Worm (Caenorhabditis elegans) whole organism, mixed stage, embryonic: ENCODE data around the gene K02E2.11.

Experiments used
- lin-13 ChIP-seq: fragments of 150-350 bp; optimal IDR thresholded peaks from 2 replicates; lab custom pipeline; 2014; ENCODE audit warnings: missing biosample characterization, missing genetic modification characterization
- lsy-2 ChIP-seq: fragments of 150-350 bp; optimal IDR thresholded peaks from 2 replicates; lab custom pipeline; 2014; ENCODE audit warnings: missing biosample characterization, missing genetic modification characterization
- mep-1 ChIP-seq: fragments of 150-350 bp; optimal IDR thresholded peaks from 2 replicates; lab custom pipeline; 2017; ENCODE audit warnings: missing biosample characterization, missing genetic modification reagents, missing genetic modification characterization, inconsistent platforms
- pha-4 ChIP-seq: fragments of 150-350 bp; optimal IDR thresholded peaks from 2 replicates; lab custom pipeline; 2018; ENCODE audit warnings: missing biosample characterization, missing genetic modification reagents, missing genetic modification characterization
- sem-2 ChIP-seq: fragments of 200-800 bp; sonication (Bioruptor generic); optimal IDR thresholded peaks from 2 replicates; lab custom pipeline; 2018; ENCODE audit warnings: mild to moderate bottlenecking, missing genetic modification characterization, missing compliant biosample characterization
- sptf-1 ChIP-seq: sonication (generic microtip); optimal IDR thresholded peaks from 2 replicates; lab custom pipeline; 2017; ENCODE audit warnings: mild to moderate bottlenecking, missing genetic modification characterization, moderate library complexity, missing compliant biosample characterization

DNA sequence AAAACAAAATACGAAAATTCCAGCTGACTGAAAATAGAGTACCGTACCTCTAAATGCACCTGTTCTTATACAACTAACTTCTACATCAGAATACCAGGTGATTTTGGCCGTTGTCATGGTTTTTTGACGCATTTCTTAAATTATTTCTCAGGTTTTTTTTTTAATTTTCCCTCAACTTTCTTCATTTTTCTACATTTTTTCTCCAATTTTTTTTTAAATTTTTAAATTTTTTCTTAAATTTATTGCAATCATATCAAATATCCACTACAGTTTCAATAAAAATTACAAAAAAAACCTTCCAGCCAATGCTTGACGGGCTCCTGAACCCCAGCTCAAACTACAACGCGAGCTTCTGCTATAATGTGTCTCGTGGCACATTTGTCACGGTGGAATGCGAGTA, 31.9 kb upstream of the K02E2.11 start, which contains the start of gene K02E2.1:
- TF ChIP-seq lsy-2 (tag; lab: Kevin White, UChicago) = no peak
- TF ChIP-seq lin-13 (tag; lab: Kevin White, UChicago) = no peak
- TF ChIP-seq mep-1 (tag; lab: Kevin White, UChicago) = no peak
- no peak for TF ChIP-seq sptf-1 (tag; lab: Kevin White, UChicago)
- no peak for TF ChIP-seq pha-4 (tag; lab: Kevin White, UChicago)
- no peak for TF ChIP-seq sem-2 (GFP tag; lab: Kevin White, UChicago)
